Fruit fly (Drosophila melanogaster): ENCODE results near the gene Hr4.
A peak's percentile ranks its signal among the peaks of the same experiment; 100 is the strongest.

dm6 chrX:1975879-1976601 lies 34.3 kb downstream of the Hr4 start:
- peak; percentile 22 for TF ChIP-seq CG8301 (tag; optimal IDR thresholded peaks at IDR 0.05)
- no peak for TF ChIP-seq CG10348 (GFP tag; IDR thresholded peaks at IDR 0.05)
- TF ChIP-seq EcR (GFP tag; optimal IDR thresholded peaks at IDR 0.05) = peak; percentile 96
- TF ChIP-seq Ets98B (GFP tag; IDR thresholded peaks at IDR 0.05) = peak; percentile 45
- TF ChIP-seq CG17806 (tag; optimal IDR thresholded peaks at IDR 0.05) = no peak
- no peak for TF ChIP-seq Snoo (tag; optimal IDR thresholded peaks at IDR 0.05)
- no peak for TF ChIP-seq Pif1B (GFP tag; optimal IDR thresholded peaks at IDR 0.05)
- peak; percentile 62; the same call in 2 of the 3 replicates for TF ChIP-seq CG4496 (GFP tag; IDR thresholded peaks at IDR 0.05)
